Fruit fly (Drosophila melanogaster) whole organism, adult: ENCODE results near the gene Hrd3.
A peak's percentile ranks its signal among the peaks of the same experiment; 100 is the strongest.

Experiments used
- CG11617 ChIP-seq: fragments of 200-800 bp; sonication (Bioruptor generic); optimal IDR thresholded peaks from 2 replicates; lab custom pipeline; 2017; ENCODE audit warnings: mild to moderate bottlenecking, missing biosample characterization, missing genetic modification reagents, missing genetic modification characterization
- CG12768 ChIP-seq: fragments of 200-800 bp; sonication (Bioruptor generic); optimal IDR thresholded peaks from 2 replicates; lab custom pipeline; 2017; ENCODE audit warnings: missing biosample characterization, missing genetic modification characterization, mild to moderate bottlenecking, moderate library complexity, missing genetic modification reagents
- CG14711 ChIP-seq: fragments of 200-800 bp; sonication (Bioruptor generic); optimal IDR thresholded peaks from 2 replicates; lab custom pipeline; 2018; ENCODE audit warnings: missing biosample characterization, mild to moderate bottlenecking, missing genetic modification characterization, moderate library complexity
- CG1620 ChIP-seq: fragments of 200-800 bp; sonication (Bioruptor generic); optimal IDR thresholded peaks from 2 replicates; lab custom pipeline; 2016; ENCODE audit warnings: missing biosample characterization, missing genetic modification characterization
- CG33017 ChIP-seq: fragments of 200-800 bp; sonication (Bioruptor generic); optimal IDR thresholded peaks from 2 replicates; lab custom pipeline; 2018; ENCODE audit warnings: missing biosample characterization, mild to moderate bottlenecking, missing genetic modification characterization, moderate library complexity
- CG5204 ChIP-seq: fragments of 200-800 bp; sonication (Bioruptor generic); optimal IDR thresholded peaks from 2 replicates; lab custom pipeline; 2016; ENCODE audit warnings: missing biosample characterization, missing genetic modification characterization
- CG7045 ChIP-seq: fragments of 200-800 bp; sonication (Bioruptor generic); optimal IDR thresholded peaks from 2 replicates; lab custom pipeline; 2017; ENCODE audit warnings: missing biosample characterization, mild to moderate bottlenecking, missing genetic modification characterization
- CG7101 ChIP-seq: fragments of 200-800 bp; sonication (Bioruptor generic); optimal IDR thresholded peaks from 2 replicates; lab custom pipeline; 2018; ENCODE audit warnings: missing biosample characterization, mild to moderate bottlenecking, missing genetic modification characterization, moderate library complexity
- Clk ChIP-seq: fragments of 200-800 bp; sonication (Bioruptor generic); optimal IDR thresholded peaks from 2 replicates; lab custom pipeline; 2017; ENCODE audit warnings: missing biosample characterization, missing genetic modification characterization
- Crg-1 ChIP-seq: fragments of 200-800 bp; sonication (Bioruptor generic); optimal IDR thresholded peaks from 2 replicates; lab custom pipeline; 2016; ENCODE audit warnings: missing biosample characterization, missing genetic modification characterization
- Hr96 ChIP-seq: fragments of 200-800 bp; sonication (Bioruptor generic); optimal IDR thresholded peaks from 2 replicates; lab custom pipeline; 2016; ENCODE audit warnings: missing biosample characterization, missing genetic modification characterization
- Mnt ChIP-seq: fragments of 200-800 bp; sonication (Bioruptor generic); optimal IDR thresholded peaks from 2 replicates; lab custom pipeline; 2016; ENCODE audit warnings: missing biosample characterization, mild to moderate bottlenecking, missing genetic modification characterization
- bab1 ChIP-seq: fragments of 200-800 bp; sonication (Bioruptor generic); optimal IDR thresholded peaks from 3 replicates; lab custom pipeline; 2019; ENCODE audit warnings: missing biosample characterization, mild to moderate bottlenecking, missing genetic modification characterization, moderate library complexity
- cic ChIP-seq: fragments of 200-800 bp; sonication (Bioruptor generic); optimal IDR thresholded peaks from 2 replicates; lab custom pipeline; 2017; ENCODE audit warnings: missing biosample characterization, mild to moderate bottlenecking, missing genetic modification characterization, moderate library complexity
- cnc ChIP-seq, 2 experiments: fragments of >200 bp; optimal IDR thresholded peaks; 2 replicates each; lab custom pipeline; 2017
- kay ChIP-seq: fragments of 200-800 bp; sonication (Bioruptor generic); peaks from one replicate; lab custom pipeline; 2016; ENCODE audit warnings: missing biosample characterization, missing genetic modification characterization, borderline replicate concordance
- ovo ChIP-seq: fragments of 200-800 bp; sonication (Bioruptor generic); optimal IDR thresholded peaks from 2 replicates; lab custom pipeline; 2016; ENCODE audit warnings: missing biosample characterization, missing genetic modification characterization
- pad ChIP-seq: fragments of 200-800 bp; sonication (Bioruptor generic); optimal IDR thresholded peaks from 3 replicates; lab custom pipeline; 2017; ENCODE audit warnings: missing biosample characterization, missing genetic modification characterization, mild to moderate bottlenecking, moderate library complexity, missing genetic modification reagents
- tj ChIP-seq: fragments of 200-800 bp; sonication (Bioruptor generic); optimal IDR thresholded peaks from 3 replicates; lab custom pipeline; 2017; ENCODE audit warnings: missing biosample characterization, mild to moderate bottlenecking, missing genetic modification characterization, moderate library complexity
- toe ChIP-seq: fragments of 200-800 bp; sonication (Bioruptor generic); optimal IDR thresholded peaks from 2 replicates; lab custom pipeline; 2016; ENCODE audit warnings: missing biosample characterization, missing genetic modification characterization

The Hrd3 gene

DNA sequence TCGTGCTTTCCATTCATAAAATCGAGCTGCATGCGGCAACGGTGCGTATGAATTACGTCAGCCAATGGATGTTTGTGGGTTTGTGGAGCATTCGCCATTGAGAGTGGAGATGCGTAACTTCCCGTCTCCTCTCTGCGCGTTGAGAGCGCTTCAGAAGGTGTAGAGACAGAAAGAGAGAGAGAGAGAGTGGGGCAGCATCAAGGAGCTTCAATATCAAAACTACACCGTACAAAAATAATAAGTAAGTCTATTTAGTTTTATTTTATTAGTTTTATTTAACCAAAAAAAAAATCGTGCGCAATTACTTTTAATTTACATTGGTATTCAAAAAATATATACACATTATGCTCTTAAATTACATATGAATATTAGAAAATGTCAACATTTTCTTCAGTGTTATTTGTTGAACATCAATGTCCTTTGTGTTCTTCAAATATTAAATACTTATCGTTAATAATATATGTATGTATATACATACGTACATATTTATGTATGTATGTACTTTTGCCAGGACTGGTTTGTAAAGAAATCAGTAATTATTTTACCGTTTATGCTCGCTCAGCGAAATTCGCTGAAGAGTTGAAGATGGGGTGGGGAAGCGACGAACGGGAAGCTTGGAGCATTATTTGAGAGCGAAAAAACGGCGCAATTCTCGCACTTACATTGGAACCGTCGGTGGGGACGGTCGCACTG is 35.5 kb downstream of the Hrd3 start, which contains the start of gene CG10365:
CG10365 (plus strand) TSS at position 652 of the 693 bp plus-strand sequence.
- TF ChIP-seq CG1620 (GFP tag; lab: Kevin White, UChicago) (no peak), Crg-1 (GFP tag; lab: Kevin White, UChicago) (no peak), CG7101 (tag; lab: Kevin White, UChicago) (peak; percentile 78), kay (GFP tag; lab: Kevin White, UChicago) (peak; percentile 81), CG7045 (peak; percentile 73), cic (no peak), Mnt (GFP tag; lab: Kevin White, UChicago) (no peak), CG5204 (GFP tag; lab: Kevin White, UChicago) (peak; percentile 27), bab1 (GFP tag; lab: Kevin White, UChicago) (no peak), toe (GFP tag; lab: Kevin White, UChicago) (no peak), pad (GFP tag; lab: Kevin White, UChicago) (peak; percentile 98), cnc (optimal IDR thresholded peaks at IDR 0.05; lab: Kevin White, UChicago) (no peak), CG11617 (GFP tag; lab: Kevin White, UChicago) (no peak), CG14711 (tag; lab: Kevin White, UChicago) (peak; percentile 83), CG12768 (GFP tag; lab: Kevin White, UChicago) (no peak), Hr96 (GFP tag; lab: Kevin White, UChicago) (no peak), tj (GFP tag; lab: Kevin White, UChicago) (peak; percentile 98), Clk (GFP tag; lab: Kevin White, UChicago) (no peak), CG33017 (peak; percentile 83), ovo (GFP tag; lab: Kevin White, UChicago) (no peak)

- peak; percentile 35 for TF ChIP-seq Mnt (GFP tag; lab: Kevin White, UChicago)
- TF ChIP-seq kay (GFP tag; lab: Kevin White, UChicago) = peak; percentile 83
- peak; percentile 60 for TF ChIP-seq CG1620 (GFP tag; lab: Kevin White, UChicago)
- TF ChIP-seq ovo (GFP tag; lab: Kevin White, UChicago) = no peak
- TF ChIP-seq CG5204 (GFP tag; lab: Kevin White, UChicago) = no peak
- peak; percentile 78 for TF ChIP-seq bab1 (GFP tag; lab: Kevin White, UChicago)
- peak; percentile 58 for TF ChIP-seq toe (GFP tag; lab: Kevin White, UChicago)
- peak; percentile 25 for TF ChIP-seq cic
- peak; percentile 35 for TF ChIP-seq Crg-1 (GFP tag; lab: Kevin White, UChicago)
- peak; percentile 30 for TF ChIP-seq CG7045
- no peak for TF ChIP-seq CG11617 (GFP tag; lab: Kevin White, UChicago)
- TF ChIP-seq CG7101 (tag; lab: Kevin White, UChicago) = peak; percentile 58
- peak; percentile 36 for TF ChIP-seq Hr96 (GFP tag; lab: Kevin White, UChicago)
- peak; percentile 12 for TF ChIP-seq CG33017
These were observed 36.4 kb downstream of the Hrd3 start for dm6 chr3R:23721936-23722335.

- no peak for TF ChIP-seq tj (GFP tag; lab: Kevin White, UChicago)
- TF ChIP-seq Crg-1 (GFP tag; lab: Kevin White, UChicago) = no peak
- no peak for TF ChIP-seq ovo (GFP tag; lab: Kevin White, UChicago)
- TF ChIP-seq Hr96 (GFP tag; lab: Kevin White, UChicago) = no peak
- no peak for TF ChIP-seq cic
- no peak for TF ChIP-seq CG7101 (tag; lab: Kevin White, UChicago)
- TF ChIP-seq CG33017 = no peak
- TF ChIP-seq cnc (optimal IDR thresholded peaks at IDR 0.05; lab: Kevin White, UChicago) = no peak
- TF ChIP-seq CG7045 = no peak
- no peak for TF ChIP-seq Clk (GFP tag; lab: Kevin White, UChicago)
- no peak for TF ChIP-seq Mnt (GFP tag; lab: Kevin White, UChicago)
- TF ChIP-seq CG12768 (GFP tag; lab: Kevin White, UChicago) = no peak
- TF ChIP-seq toe (GFP tag; lab: Kevin White, UChicago) = no peak
- TF ChIP-seq CG11617 (GFP tag; lab: Kevin White, UChicago) = no peak
- TF ChIP-seq bab1 (GFP tag; lab: Kevin White, UChicago) = no peak
- no peak for TF ChIP-seq CG5204 (GFP tag; lab: Kevin White, UChicago)
These were observed 36.8 kb downstream of the Hrd3 start, which contains the start of gene CG10232 for dm6 chr3R:23721525-23721924. Gene CG10232, minus strand, starts transcription at chr3R:23721625.

DNA sequence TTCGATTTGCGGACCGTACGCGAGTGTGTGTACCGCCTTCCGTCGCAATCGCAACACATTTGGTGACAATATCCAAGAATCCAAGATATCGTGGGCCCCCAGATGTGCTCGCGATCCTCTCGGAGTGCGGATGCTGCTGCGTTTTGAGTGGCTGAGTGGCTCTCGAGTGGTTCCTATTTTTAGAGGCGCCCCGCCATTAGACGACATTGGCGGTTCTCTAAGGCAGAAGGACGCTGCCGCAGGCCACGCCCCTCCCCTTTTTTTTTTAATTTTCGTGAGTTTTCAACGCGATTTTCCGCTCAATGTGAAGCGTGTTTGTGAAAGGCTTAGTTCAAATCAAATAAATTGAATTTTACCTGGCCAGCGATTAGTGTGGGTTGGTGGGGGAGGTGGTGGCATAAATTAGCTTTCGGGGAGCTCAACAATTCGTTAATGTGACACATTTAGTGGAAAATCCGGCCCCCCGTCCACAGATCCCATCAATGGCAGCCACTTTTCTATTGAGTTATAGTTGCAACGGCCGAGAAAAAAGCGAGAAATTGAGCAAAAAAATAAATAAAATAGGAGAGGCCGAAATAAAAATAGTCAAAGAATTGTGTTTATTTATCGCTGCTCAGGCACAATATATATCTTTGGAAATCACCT is 39.9 kb downstream of the Hrd3 start, which contains the start of gene nau:
nau (minus strand) TSS at position 61 of the 645 bp plus-strand sequence.
- TF ChIP-seq tj (GFP tag; lab: Kevin White, UChicago) (no peak), Hr96 (GFP tag; lab: Kevin White, UChicago) (no peak), CG1620 (GFP tag; lab: Kevin White, UChicago) (no peak), CG7101 (tag; lab: Kevin White, UChicago) (no peak), cic (no peak), bab1 (GFP tag; lab: Kevin White, UChicago) (no peak), cnc (optimal IDR thresholded peaks at IDR 0.05; lab: Kevin White, UChicago) (no peak), CG5204 (GFP tag; lab: Kevin White, UChicago) (no peak), Mnt (GFP tag; lab: Kevin White, UChicago) (no peak), Crg-1 (GFP tag; lab: Kevin White, UChicago) (no peak), pad (GFP tag; lab: Kevin White, UChicago) (no peak), CG7045 (no peak), CG14711 (tag; lab: Kevin White, UChicago) (no peak), toe (GFP tag; lab: Kevin White, UChicago) (no peak)

DNA sequence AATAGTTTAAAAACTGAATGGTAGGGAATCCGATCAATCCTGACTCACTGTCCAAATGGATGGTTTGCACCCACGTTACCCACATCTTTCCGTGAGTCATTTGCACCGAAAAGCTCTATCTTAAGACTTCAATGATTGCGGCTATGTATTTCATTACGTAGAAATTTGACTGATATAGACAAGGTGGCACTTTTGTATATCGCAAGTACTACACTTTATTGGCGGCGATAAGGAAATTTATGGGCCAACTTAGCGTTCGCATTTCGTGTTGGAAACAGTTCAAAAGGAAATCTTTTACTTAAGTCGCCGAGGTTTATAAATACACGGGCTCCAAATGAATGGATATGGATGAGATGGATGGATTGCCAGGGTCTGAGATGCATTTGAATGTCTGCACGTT is 43.5 kb downstream of the Hrd3 start:
- TF ChIP-seq Crg-1 (GFP tag; lab: Kevin White, UChicago) (no peak), kay (GFP tag; lab: Kevin White, UChicago) (peak; percentile 47)
